Comparison of ENCODE assay signal across 1 worm cellular context in genomic region chrIV:8528345-8528744, ce11.
TF ChIP-seq lines count a peak whose summit lies in the region.

No protein-coding gene starts in this region.

TF ChIP-seq in whole organism, L1 larva, 84 proteins besides CTCF, POLR2A, EP300 and RAD21 (continued from another document):
- TF ChIP-seq egl-27 (tag; optimal IDR thresholded peaks at IDR 0.05; lab: Kevin White, UChicago) (no peak), ceh-63 (GFP tag; optimal IDR thresholded peaks at IDR 0.05; lab: Kevin White, UChicago) (no peak), swsn-7 (tag; optimal IDR thresholded peaks at IDR 0.05; lab: Kevin White, UChicago) (no peak), elt-2 (tag; optimal IDR thresholded peaks at IDR 0.05; lab: Kevin White, UChicago) (peak; percentile 89), nhr-76 (tag; optimal IDR thresholded peaks at IDR 0.05; lab: Kevin White, UChicago) (no peak), snpc-4 (tag; optimal IDR thresholded peaks at IDR 0.05; lab: Kevin White, UChicago) (no peak), unc-130 (tag; optimal IDR thresholded peaks at IDR 0.05; lab: Kevin White, UChicago) (peak; percentile 72), tbx-2 (tag; optimal IDR thresholded peaks at IDR 0.05; lab: Kevin White, UChicago) (no peak), zip-4 (GFP tag; optimal IDR thresholded peaks at IDR 0.05; lab: Kevin White, UChicago) (no peak), pax-3 (tag; optimal IDR thresholded peaks at IDR 0.05; lab: Kevin White, UChicago) (no peak), ces-1 (GFP tag; optimal IDR thresholded peaks at IDR 0.05; lab: Kevin White, UChicago) (no peak), mef-2 (tag; optimal IDR thresholded peaks at IDR 0.05; lab: Kevin White, UChicago) (no peak), ztf-11 (tag; optimal IDR thresholded peaks at IDR 0.05; lab: Kevin White, UChicago) (no peak), efl-3 (GFP tag; optimal IDR thresholded peaks at IDR 0.05; lab: Kevin White, UChicago) (no peak), alr-1 (tag; optimal IDR thresholded peaks at IDR 0.05; lab: Kevin White, UChicago; ENCODE audit: borderline replicate concordance) (no peak), nhr-19 (GFP tag; conservative IDR thresholded peaks at IDR 0.05; lab: Robert Waterston, UW) (peak; percentile 63), blmp-1 (tag; optimal IDR thresholded peaks at IDR 0.05; lab: Kevin White, UChicago) (peak; percentile 75), nhr-90 (tag; optimal IDR thresholded peaks at IDR 0.05; lab: Kevin White, UChicago; ENCODE audit: poor library complexity) (peak; percentile 62), lin-13 (GFP tag; optimal IDR thresholded peaks at IDR 0.05; lab: Kevin White, UChicago) (no peak), elt-3 (tag; optimal IDR thresholded peaks at IDR 0.05; lab: Kevin White, UChicago) (peak in 3 of 6 experiments; percentile 29 to 76 (median 68)), nhr-77 (tag; optimal IDR thresholded peaks at IDR 0.05; lab: Kevin White, UChicago) (no peak), nhr-237 (tag; optimal IDR thresholded peaks at IDR 0.05; lab: Kevin White, UChicago) (no peak), isw-1 (GFP tag; IDR thresholded peaks at IDR 0.05; lab: Robert Waterston, UW) (no peak), nhr-85 (tag; lab: Kevin White, UChicago) (peak; percentile 5)
